Worm (Caenorhabditis elegans): ENCODE results near the gene Y57G11C.43.

ce11 chrIV:14763938-14764718 is 5.1 kb upstream of the Y57G11C.43 start:
- TF ChIP-seq unc-39 (tag; optimal IDR thresholded peaks at IDR 0.05) (no peak), nhr-25 (tag; optimal IDR thresholded peaks at IDR 0.05) (no peak), fos-1 (tag; optimal IDR thresholded peaks at IDR 0.05) (no peak), ama-1 (optimal IDR thresholded peaks at IDR 0.05) (peak; percentile 81), aly-2 (tag; optimal IDR thresholded peaks at IDR 0.05) (no peak)
